Worm (Caenorhabditis elegans): ENCODE measurements around the gene tag-321.
A peak's percentile ranks its signal among the peaks of the same experiment; 100 is the strongest.

Gene tag-321

ce11 chrIV:7816402-7817102 is 32.9 kb upstream of the tag-321 start (continued):
- TF ChIP-seq php-3 (GFP tag; IDR thresholded peaks at IDR 0.05) (no peak), mes-2 (tag; optimal IDR thresholded peaks at IDR 0.05; ENCODE audit: poor library complexity, severe bottlenecking) (peak; percentile 92), dmd-6 (GFP tag; IDR thresholded peaks at IDR 0.05) (peak; percentile 38; the same call in 1 of the 2 replicates), F10B5.3 (tag; optimal IDR thresholded peaks at IDR 0.05) (no peak), zfp-2 (tag; optimal IDR thresholded peaks at IDR 0.05) (no peak), lin-1 (GFP tag; IDR thresholded peaks at IDR 0.05) (no peak), daf-12 (tag; optimal IDR thresholded peaks at IDR 0.05) (no peak), tra-1 (GFP tag; IDR thresholded peaks at IDR 0.05) (no peak), ama-1 (optimal IDR thresholded peaks at IDR 0.05) (no peak), pqm-1 (tag; optimal IDR thresholded peaks at IDR 0.05) (no peak), mxl-3 (GFP tag; optimal IDR thresholded peaks at IDR 0.05) (no peak), vab-7 (GFP tag; IDR thresholded peaks at IDR 0.05) (no peak), lim-7 (GFP tag; IDR thresholded peaks at IDR 0.05) (no peak), T26A8.4 (GFP tag; IDR thresholded peaks at IDR 0.05) (no peak), ces-1 (GFP tag; optimal IDR thresholded peaks at IDR 0.05) (no peak), hlh-30 (tag; optimal IDR thresholded peaks at IDR 0.05; ENCODE audit: insufficient read depth) (no peak), ceh-28 (tag; optimal IDR thresholded peaks at IDR 0.05) (no peak), zip-11 (GFP tag; IDR thresholded peaks at IDR 0.05) (no peak)

DNA sequence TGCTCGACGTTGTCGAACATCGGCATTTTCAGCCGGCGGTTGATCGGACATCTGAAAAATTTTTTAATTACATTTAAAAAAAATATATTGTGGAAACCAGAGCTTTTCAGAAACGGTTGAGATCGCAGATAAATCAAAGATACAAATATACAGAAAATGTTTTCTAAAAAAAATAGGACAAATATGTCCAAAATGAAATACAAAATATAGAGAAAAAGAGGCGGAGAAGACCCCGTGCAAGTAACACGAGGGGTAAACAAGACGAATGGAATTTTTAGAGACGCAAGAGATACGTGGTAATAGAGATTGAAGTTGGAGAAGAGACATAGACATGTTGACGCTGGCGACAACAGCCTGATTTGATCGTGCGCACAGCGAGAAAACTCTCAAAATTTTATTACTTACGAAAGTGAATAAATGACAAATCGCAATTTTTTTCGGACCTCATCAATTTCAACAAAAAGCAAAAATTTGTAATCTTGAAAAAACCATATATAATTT is 32.1 kb upstream of the tag-321 start, which contains the start of gene cdgs-1:
Gene cdgs-1 (minus strand): TSS at position 51 of the 501 bp plus-strand sequence.
- TF ChIP-seq zfp-3 (GFP tag; conservative IDR thresholded peaks at IDR 0.05), result no peak
- TF ChIP-seq unc-130 (GFP tag; optimal IDR thresholded peaks at IDR 0.05), result no peak
- no peak for TF ChIP-seq F10B5.3 (tag; optimal IDR thresholded peaks at IDR 0.05)
- TF ChIP-seq spr-1 (tag; optimal IDR thresholded peaks at IDR 0.05), result no peak
- no peak for TF ChIP-seq pha-4 (GFP tag; IDR thresholded peaks at IDR 0.05)
- TF ChIP-seq pha-4 (tag; optimal IDR thresholded peaks at IDR 0.05), result peak; percentile 26
- TF ChIP-seq set-16 (GFP tag; IDR thresholded peaks at IDR 0.05), result no peak
- TF ChIP-seq ceh-82 (tag; optimal IDR thresholded peaks at IDR 0.05), result no peak
- TF ChIP-seq lsy-2 (tag; optimal IDR thresholded peaks at IDR 0.05), result peak in 1 of 2 experiments; percentile 57
- TF ChIP-seq nhr-77 (tag; optimal IDR thresholded peaks at IDR 0.05), result peak; percentile 38
- TF ChIP-seq lir-3 (tag; optimal IDR thresholded peaks at IDR 0.05), result no peak
- no peak for TF ChIP-seq zip-11 (GFP tag; IDR thresholded peaks at IDR 0.05)
- TF ChIP-seq hlh-11 (tag; optimal IDR thresholded peaks at IDR 0.05), result peak; percentile 72
- TF ChIP-seq php-3 (GFP tag; IDR thresholded peaks at IDR 0.05), result no peak
- no peak for TF ChIP-seq T26A8.4 (GFP tag; IDR thresholded peaks at IDR 0.05)
- TF ChIP-seq nhr-6 (tag; optimal IDR thresholded peaks at IDR 0.05), result no peak
- TF ChIP-seq dmd-9 (GFP tag; IDR thresholded peaks at IDR 0.05), result no peak
- TF ChIP-seq ama-1 (optimal IDR thresholded peaks at IDR 0.05), result no peak
- no peak for TF ChIP-seq mdt-29 (GFP tag; IDR thresholded peaks at IDR 0.05)
- TF ChIP-seq lin-29 (GFP tag; IDR thresholded peaks at IDR 0.05), result no peak
- no peak for TF ChIP-seq nhr-48 (tag; optimal IDR thresholded peaks at IDR 0.05)
- TF ChIP-seq ces-1 (GFP tag; optimal IDR thresholded peaks at IDR 0.05), result peak; percentile 40
- TF ChIP-seq cey-2 (tag; optimal IDR thresholded peaks at IDR 0.05; ENCODE audit: borderline replicate concordance, insufficient read depth), result no peak
- no peak for TF ChIP-seq F26F4.8 (GFP tag; conservative IDR thresholded peaks at IDR 0.05)
- no peak for TF ChIP-seq zag-1 (tag; optimal IDR thresholded peaks at IDR 0.05)
- no peak for TF ChIP-seq daf-12 (tag; optimal IDR thresholded peaks at IDR 0.05)
- TF ChIP-seq R02D3.7 (tag; optimal IDR thresholded peaks at IDR 0.05), result no peak
- TF ChIP-seq nhr-102 (tag; optimal IDR thresholded peaks at IDR 0.05), result no peak
- TF ChIP-seq snpc-4 (tag; optimal IDR thresholded peaks at IDR 0.05), result no peak
- TF ChIP-seq spr-3 (GFP tag; optimal IDR thresholded peaks at IDR 0.05), result no peak
- no peak for TF ChIP-seq arid-1 (GFP tag; conservative IDR thresholded peaks at IDR 0.05)
- TF ChIP-seq lin-38 (GFP tag; IDR thresholded peaks at IDR 0.05), result 0 out of 2 replicates have a peak, but pooled peaks have one; percentile 8
- no peak for TF ChIP-seq ceh-28 (tag; optimal IDR thresholded peaks at IDR 0.05)
- no peak for TF ChIP-seq nhr-41 (GFP tag; IDR thresholded peaks at IDR 0.05)
- peak; percentile 48 for TF ChIP-seq mep-1 (tag; optimal IDR thresholded peaks at IDR 0.05)
- no peak for TF ChIP-seq ztf-11 (tag; optimal IDR thresholded peaks at IDR 0.05)
- TF ChIP-seq lin-1 (GFP tag; IDR thresholded peaks at IDR 0.05), result no peak
- TF ChIP-seq nhr-10 (tag; optimal IDR thresholded peaks at IDR 0.05), result no peak
- TF ChIP-seq gei-8 (GFP tag; optimal IDR thresholded peaks at IDR 0.05), result no peak
